Worm (Caenorhabditis elegans) whole organism, L1 larva: Measurements from ENCODE around the gene xbx-6.

ENCODE experiments used
- Y116A8C.19 ChIP-seq: sonication (generic microtip); optimal IDR thresholded peaks from 2 replicates; lab custom pipeline; 2016; ENCODE audit warnings: missing compliant biosample characterization, missing genetic modification characterization, borderline replicate concordance
- alr-1 ChIP-seq: fragments of 200-800 bp; sonication (Bioruptor generic); optimal IDR thresholded peaks from 2 replicates; lab custom pipeline; 2018; ENCODE audit warnings: borderline replicate concordance, mild to moderate bottlenecking, missing genetic modification characterization, missing compliant biosample characterization
- aly-2 ChIP-seq: fragments of 150-350 bp; optimal IDR thresholded peaks from 2 replicates; lab custom pipeline; 2014; ENCODE audit warnings: missing biosample characterization, missing genetic modification characterization
- ama-1 ChIP-seq: fragments of 150-350 bp; optimal IDR thresholded peaks from 2 replicates; lab custom pipeline; 2014
- blmp-1 ChIP-seq: fragments of 150-350 bp; optimal IDR thresholded peaks from 2 replicates; lab custom pipeline; 2014; ENCODE audit warnings: missing biosample characterization, missing genetic modification characterization
- ceh-82 ChIP-seq, 3 experiments: fragments of 150-350 bp in 1 of 3; sonication (generic microtip) in 2 of 3; optimal IDR thresholded peaks; 2 replicates each; lab custom pipeline; 2014 to 2017; ENCODE audit warnings: missing biosample characterization in 3 of 3, missing genetic modification characterization in 3 of 3
- lin-39 ChIP-seq: fragments of 150-350 bp; optimal IDR thresholded peaks from 2 replicates; lab custom pipeline; 2014; ENCODE audit warnings: missing biosample characterization, missing genetic modification reagents, missing genetic modification characterization
- lsy-2 ChIP-seq, 2 experiments: fragments of 150-350 bp; optimal IDR thresholded peaks; 2 replicates each; lab custom pipeline; 2014; ENCODE audit warnings: missing biosample characterization in 2 of 2, missing genetic modification characterization in 2 of 2
- mdl-1 ChIP-seq, 2 experiments: fragments of 150-350 bp; optimal IDR thresholded peaks; 2 replicates each; lab custom pipeline; 2014 to 2017; ENCODE audit warnings: missing biosample characterization in 2 of 2, missing genetic modification characterization in 2 of 2, inconsistent platforms in 1 of 2
- nhr-12 ChIP-seq: sonication (generic microtip); optimal IDR thresholded peaks from 2 replicates; lab custom pipeline; 2017; ENCODE audit warnings: missing biosample characterization, missing genetic modification characterization
- nhr-237 ChIP-seq: fragments of 150-350 bp; optimal IDR thresholded peaks from 2 replicates; lab custom pipeline; 2014; ENCODE audit warnings: missing biosample characterization, missing genetic modification characterization
- sox-4 ChIP-seq: sonication (generic microtip); optimal IDR thresholded peaks from 2 replicates; lab custom pipeline; 2016; ENCODE audit warnings: missing genetic modification characterization, missing compliant biosample characterization
- tlp-1 ChIP-seq: fragments of 150-350 bp; optimal IDR thresholded peaks from 2 replicates; lab custom pipeline; 2014; ENCODE audit warnings: missing biosample characterization, missing genetic modification characterization
- unc-62 ChIP-seq: fragments of 150-350 bp; optimal IDR thresholded peaks from 2 replicates; lab custom pipeline; 2014; ENCODE audit warnings: missing biosample characterization, missing genetic modification reagents, missing genetic modification characterization

- no peak for TF ChIP-seq tlp-1
- no peak for TF ChIP-seq nhr-12 (tag; lab: Kevin White, UChicago)
- TF ChIP-seq alr-1: no peak
- no peak for TF ChIP-seq ama-1 (lab: Kevin White, UChicago)
- no peak for TF ChIP-seq ceh-82 (tag; optimal IDR thresholded peaks at IDR 0.05; lab: Kevin White, UChicago)
- no peak for TF ChIP-seq lsy-2 (tag; optimal IDR thresholded peaks at IDR 0.05; lab: Kevin White, UChicago)
- no peak for TF ChIP-seq nhr-237 (tag; lab: Kevin White, UChicago)
- no peak for TF ChIP-seq blmp-1
- no peak for TF ChIP-seq aly-2
- no peak for TF ChIP-seq Y116A8C.19
- TF ChIP-seq unc-62: no peak
- no peak for TF ChIP-seq sox-4 (tag; lab: Kevin White, UChicago)
- no peak for TF ChIP-seq lin-39
- no peak for TF ChIP-seq mdl-1 (tag; optimal IDR thresholded peaks at IDR 0.05; lab: Kevin White, UChicago)
These were observed 30.4 kb upstream of the xbx-6 start for ce11 chrV:9672495-9672894.
